Fruit fly (Drosophila melanogaster): ENCODE data around the gene CG7213.
"Not testable (repeated sequence)": the region's sequence is repeated elsewhere in the genome, so short reads cannot be mapped to it uniquely, and the experiment has no call there.

The CG7213 gene

DNA sequence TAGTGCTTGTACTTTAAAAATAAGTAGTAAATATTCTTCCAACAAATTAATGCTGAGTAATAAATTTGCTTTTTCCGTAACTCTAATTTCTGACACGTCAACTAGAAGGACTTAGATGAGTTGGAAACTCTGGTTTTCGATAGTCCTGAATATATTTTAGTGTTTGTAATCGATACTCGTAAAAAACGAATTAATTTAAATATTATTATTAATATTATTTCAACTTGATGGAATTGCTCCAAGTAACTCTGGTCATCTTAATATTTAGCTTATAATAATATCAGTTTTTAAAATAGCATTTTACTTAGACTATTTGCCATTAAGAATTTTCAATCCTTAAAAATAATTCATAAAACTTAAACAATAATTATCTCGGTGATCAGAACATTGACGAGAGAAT, at the start of gene CG7213:
CG7213 (minus strand) TSS at position 101 of the 400 bp plus-strand sequence.
- TF ChIP-seq Sin3A (optimal IDR thresholded peaks at IDR 0.05): no peak
- TF ChIP-seq psq (optimal IDR thresholded peaks at IDR 0.05): no peak
- TF ChIP-seq ttk (optimal IDR thresholded peaks at IDR 0.05): no peak
- TF ChIP-seq insv (optimal IDR thresholded peaks at IDR 0.05): no peak
- TF ChIP-seq Myc (optimal IDR thresholded peaks at IDR 0.05): no peak
- no peak for TF ChIP-seq h (optimal IDR thresholded peaks at IDR 0.05)

DNA sequence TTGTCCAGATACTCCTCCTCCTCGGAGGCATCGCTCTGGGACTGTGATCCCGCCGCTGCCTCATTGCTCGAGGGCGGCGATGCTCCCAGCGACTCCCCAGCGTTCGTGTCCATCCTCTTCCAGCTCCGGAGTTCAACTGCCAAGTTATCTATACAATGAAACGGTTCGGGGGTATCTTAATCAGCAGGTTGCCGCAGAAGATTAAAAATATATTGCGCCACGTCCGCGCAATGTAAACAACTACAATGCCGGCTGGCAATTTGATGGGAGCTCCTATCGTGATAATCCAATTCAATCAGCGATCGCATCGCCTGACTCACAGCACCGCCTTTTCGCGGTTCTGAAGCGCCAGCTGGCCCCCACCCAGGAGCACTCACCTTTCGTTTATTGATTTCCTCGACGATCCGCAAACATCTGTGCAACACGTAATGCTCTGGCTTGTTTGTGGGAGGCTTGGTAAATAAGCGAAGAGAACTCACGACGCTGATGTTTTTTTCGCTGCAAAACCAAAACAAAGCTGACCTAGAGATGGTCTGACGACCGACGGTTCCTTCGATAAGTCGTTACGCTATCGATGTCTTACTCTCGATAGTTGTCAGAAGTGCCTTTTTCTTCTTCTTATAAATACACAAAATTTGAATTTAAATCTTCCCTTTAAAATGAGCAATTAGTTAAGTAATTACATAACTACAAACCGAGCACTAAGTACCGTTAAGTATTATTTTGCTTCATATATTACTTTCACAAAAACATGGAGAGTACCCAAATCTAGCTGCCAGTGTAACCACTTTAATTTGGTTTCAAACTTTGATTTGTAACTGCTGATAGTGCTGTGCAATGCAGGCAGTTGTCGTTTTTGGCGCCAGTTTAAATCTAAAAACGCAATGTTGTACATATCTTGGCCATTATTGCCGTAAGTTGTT, 49.2 kb upstream of the CG7213 start, which contains the start of gene cert:
cert (minus strand) TSS at position 535 of the 923 bp plus-strand sequence.
- TF ChIP-seq Myc (optimal IDR thresholded peaks at IDR 0.05): no peak
- no peak for TF ChIP-seq ttk (optimal IDR thresholded peaks at IDR 0.05)
- TF ChIP-seq h (optimal IDR thresholded peaks at IDR 0.05): no peak
- TF ChIP-seq Sin3A (optimal IDR thresholded peaks at IDR 0.05): no peak
- no peak for TF ChIP-seq insv (optimal IDR thresholded peaks at IDR 0.05)
- TF ChIP-seq psq (optimal IDR thresholded peaks at IDR 0.05): no peak

DNA sequence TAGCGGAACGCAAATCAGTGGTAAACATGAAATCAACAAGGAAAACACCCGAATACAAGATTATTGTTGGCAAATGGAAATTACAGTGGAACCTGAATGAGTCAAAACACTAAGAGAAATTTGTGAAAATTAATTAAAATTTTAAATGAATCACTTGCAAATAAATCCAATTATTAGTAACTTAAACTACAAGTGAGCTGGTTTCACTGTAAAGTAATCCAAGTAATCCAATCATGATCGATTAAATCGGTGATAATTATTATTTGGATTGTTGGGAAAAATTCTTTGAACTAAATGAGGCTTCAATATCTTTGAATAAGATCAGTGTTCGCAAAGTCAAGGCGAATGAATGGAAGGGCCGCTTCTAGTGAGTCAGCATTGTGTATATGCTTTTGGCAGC, 48.0 kb upstream of the CG7213 start:
- no peak for TF ChIP-seq ttk (optimal IDR thresholded peaks at IDR 0.05)
- TF ChIP-seq Myc (optimal IDR thresholded peaks at IDR 0.05): no peak
- TF ChIP-seq insv (optimal IDR thresholded peaks at IDR 0.05): no peak
- TF ChIP-seq Sin3A (optimal IDR thresholded peaks at IDR 0.05): no peak
- TF ChIP-seq psq (optimal IDR thresholded peaks at IDR 0.05): no peak
- no peak for TF ChIP-seq h (optimal IDR thresholded peaks at IDR 0.05)

DNA sequence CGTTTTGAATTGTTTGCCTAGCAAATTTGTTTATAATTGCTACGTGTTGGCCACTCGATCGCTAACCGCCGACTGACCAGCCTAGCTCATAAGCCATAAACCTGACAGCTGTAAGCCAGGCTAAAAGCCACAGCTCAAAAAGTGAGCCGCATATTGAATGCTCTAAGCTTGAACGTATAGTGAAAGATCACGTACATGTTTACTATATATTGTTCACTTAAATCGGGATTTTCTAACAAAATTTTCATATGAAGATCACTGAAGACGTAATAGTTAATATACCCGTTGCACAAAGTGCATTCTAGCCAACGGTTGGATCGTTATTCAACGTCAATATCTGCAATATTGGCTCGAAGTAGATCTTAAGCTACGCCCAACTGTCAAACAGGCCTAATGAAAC, 46.0 kb upstream of the CG7213 start:
- no peak for TF ChIP-seq Myc (optimal IDR thresholded peaks at IDR 0.05)
- no peak for TF ChIP-seq psq (optimal IDR thresholded peaks at IDR 0.05)
- TF ChIP-seq Sin3A (optimal IDR thresholded peaks at IDR 0.05): no peak
- TF ChIP-seq insv (optimal IDR thresholded peaks at IDR 0.05): no peak
- no peak for TF ChIP-seq ttk (optimal IDR thresholded peaks at IDR 0.05)
- TF ChIP-seq h (optimal IDR thresholded peaks at IDR 0.05): no peak

DNA sequence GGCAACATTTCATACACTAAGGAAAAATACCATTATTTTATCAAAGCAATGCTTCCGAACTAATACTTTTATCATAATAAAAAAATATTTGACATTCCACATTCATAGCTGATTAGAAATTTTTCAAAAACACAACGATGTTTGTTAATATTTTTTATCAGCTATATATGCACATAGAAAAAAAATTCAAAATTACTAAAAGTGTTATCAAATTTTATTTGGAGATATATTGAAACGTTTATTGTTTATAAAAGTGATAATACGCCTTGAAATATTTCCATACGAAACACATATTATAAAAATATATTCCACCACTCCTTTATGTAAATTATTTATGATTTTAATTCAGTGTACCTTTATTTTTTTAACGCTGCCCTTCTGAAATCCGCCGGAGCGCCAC, 45.4 kb upstream of the CG7213 start:
- TF ChIP-seq Sin3A (optimal IDR thresholded peaks at IDR 0.05) (no peak), Myc (optimal IDR thresholded peaks at IDR 0.05) (no peak), h (optimal IDR thresholded peaks at IDR 0.05) (no peak), psq (optimal IDR thresholded peaks at IDR 0.05) (no peak), ttk (optimal IDR thresholded peaks at IDR 0.05) (no peak), insv (optimal IDR thresholded peaks at IDR 0.05) (no peak)

DNA sequence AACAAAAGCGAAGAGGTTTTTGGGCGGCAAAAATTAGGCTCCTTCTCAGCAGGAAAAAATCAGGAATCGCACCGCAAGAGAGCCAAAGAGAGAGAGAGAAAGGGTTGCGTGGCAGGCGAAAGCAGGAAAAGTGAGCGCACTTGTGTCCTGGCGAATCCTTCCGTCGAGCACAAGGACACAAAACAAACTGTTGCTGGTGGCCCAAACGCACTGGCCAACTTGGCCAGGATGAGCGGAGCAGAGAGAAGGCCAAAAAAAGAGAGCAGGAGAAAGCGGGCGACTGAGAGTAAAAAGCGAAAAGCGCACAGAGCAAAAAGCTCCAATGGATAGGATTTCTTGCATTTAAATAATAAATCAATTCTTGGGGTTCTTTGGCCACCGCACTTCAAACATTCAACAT, 44.9 kb upstream of the CG7213 start:
- TF ChIP-seq h (optimal IDR thresholded peaks at IDR 0.05) (no peak), psq (optimal IDR thresholded peaks at IDR 0.05) (no peak), Myc (optimal IDR thresholded peaks at IDR 0.05) (no peak), Sin3A (optimal IDR thresholded peaks at IDR 0.05) (no peak), ttk (optimal IDR thresholded peaks at IDR 0.05) (no peak), insv (optimal IDR thresholded peaks at IDR 0.05) (no peak)

DNA sequence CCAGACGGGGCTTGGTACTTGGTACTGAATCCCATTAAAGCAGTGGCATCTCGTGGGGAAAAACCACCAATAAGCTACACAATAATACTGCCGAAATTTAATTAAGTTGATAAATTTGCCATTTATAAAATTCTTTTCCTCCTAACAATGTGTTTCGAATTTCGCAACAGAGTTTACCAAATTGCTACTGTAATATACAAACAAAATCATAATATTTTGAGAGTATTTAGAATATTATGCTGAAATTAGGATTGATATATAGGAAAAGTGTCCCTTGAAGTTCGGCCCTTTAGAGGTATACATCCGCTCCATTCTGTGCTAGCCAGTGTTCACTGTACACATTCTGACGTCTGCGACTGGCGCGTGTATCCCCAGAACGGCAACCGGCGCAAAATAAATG, 44.2 kb upstream of the CG7213 start:
- TF ChIP-seq h (optimal IDR thresholded peaks at IDR 0.05) (no peak), Sin3A (optimal IDR thresholded peaks at IDR 0.05) (no peak), ttk (optimal IDR thresholded peaks at IDR 0.05) (no peak), insv (optimal IDR thresholded peaks at IDR 0.05) (no peak), Myc (optimal IDR thresholded peaks at IDR 0.05) (no peak), psq (optimal IDR thresholded peaks at IDR 0.05) (no peak)

DNA sequence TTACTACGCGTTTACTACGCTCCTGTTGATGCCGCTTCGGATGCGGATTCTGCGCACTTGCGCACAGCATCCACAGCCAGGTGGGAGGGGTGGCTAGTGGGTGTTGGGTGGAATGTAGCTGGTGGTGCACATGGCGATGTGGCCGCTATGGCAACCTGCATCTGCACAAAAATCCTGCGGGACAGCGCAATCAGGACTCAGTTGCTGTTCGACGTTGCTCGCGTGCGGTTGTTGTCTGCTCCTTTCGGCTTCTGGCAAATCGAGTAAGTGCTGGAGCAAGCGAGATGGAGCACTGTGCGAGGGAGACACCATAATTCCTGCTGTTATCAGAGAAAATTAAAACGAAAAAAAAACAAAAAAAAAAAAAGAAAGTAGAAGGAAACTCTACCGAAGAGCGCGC, 531 bp upstream of the CG7213 start:
- no peak for TF ChIP-seq psq (optimal IDR thresholded peaks at IDR 0.05)
- TF ChIP-seq Sin3A (optimal IDR thresholded peaks at IDR 0.05): no peak
- TF ChIP-seq h (optimal IDR thresholded peaks at IDR 0.05): no peak
- no peak for TF ChIP-seq insv (optimal IDR thresholded peaks at IDR 0.05)
- no peak for TF ChIP-seq ttk (optimal IDR thresholded peaks at IDR 0.05)
- no peak for TF ChIP-seq Myc (optimal IDR thresholded peaks at IDR 0.05)

DNA sequence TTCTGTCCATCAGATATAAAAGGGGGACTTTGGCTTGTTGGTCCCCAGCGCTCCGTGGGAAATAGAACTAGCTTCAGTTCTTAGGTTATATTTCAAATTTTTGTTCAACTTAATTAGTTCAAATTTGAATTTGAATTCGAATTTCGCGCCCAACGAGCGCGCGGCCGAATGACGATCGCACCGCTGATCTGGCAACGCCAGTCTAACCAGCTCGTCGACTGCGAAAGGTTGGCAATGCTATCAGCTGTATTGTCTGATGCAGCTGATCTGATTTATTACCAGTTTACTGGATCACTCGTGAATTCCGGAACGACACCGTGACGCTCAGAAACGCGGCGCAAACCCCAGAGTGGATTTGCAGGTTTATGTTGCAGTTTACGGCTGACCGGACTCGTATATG, 2.1 kb downstream of the CG7213 start, which contains the start of gene Dscam4:
Dscam4 (plus strand) TSS at position 301 of the 400 bp plus-strand sequence.
- not testable (repeated sequence) for TF ChIP-seq psq, Sin3A, ttk (optimal IDR thresholded peaks at IDR 0.05)

DNA sequence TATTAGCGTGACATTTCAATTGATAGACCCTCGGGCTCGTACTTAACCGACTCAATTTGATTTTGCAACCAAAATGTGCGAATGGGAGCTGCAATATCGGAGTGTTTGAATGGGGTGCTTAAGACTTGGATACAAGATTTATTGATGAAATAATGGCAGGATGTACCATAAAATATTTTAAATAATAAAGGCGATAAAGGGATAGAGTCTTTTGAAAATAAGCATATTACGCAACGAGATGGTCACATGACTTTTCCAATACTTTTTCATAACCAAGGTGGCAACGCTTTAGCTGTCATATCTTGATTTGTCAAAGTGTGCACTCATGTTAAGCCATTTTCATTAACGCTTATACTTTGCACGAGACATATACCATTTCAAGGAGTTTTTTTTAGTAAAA, 11.5 kb downstream of the CG7213 start, which contains the start of gene eIF4E3:
eIF4E3 (plus strand) TSS at position 301 of the 400 bp plus-strand sequence.
- TF ChIP-seq Sin3A (optimal IDR thresholded peaks at IDR 0.05) (no peak), psq (optimal IDR thresholded peaks at IDR 0.05) (no peak), Myc (optimal IDR thresholded peaks at IDR 0.05) (no peak), insv (optimal IDR thresholded peaks at IDR 0.05) (no peak), ttk (optimal IDR thresholded peaks at IDR 0.05) (no peak), h (optimal IDR thresholded peaks at IDR 0.05) (no peak)

DNA sequence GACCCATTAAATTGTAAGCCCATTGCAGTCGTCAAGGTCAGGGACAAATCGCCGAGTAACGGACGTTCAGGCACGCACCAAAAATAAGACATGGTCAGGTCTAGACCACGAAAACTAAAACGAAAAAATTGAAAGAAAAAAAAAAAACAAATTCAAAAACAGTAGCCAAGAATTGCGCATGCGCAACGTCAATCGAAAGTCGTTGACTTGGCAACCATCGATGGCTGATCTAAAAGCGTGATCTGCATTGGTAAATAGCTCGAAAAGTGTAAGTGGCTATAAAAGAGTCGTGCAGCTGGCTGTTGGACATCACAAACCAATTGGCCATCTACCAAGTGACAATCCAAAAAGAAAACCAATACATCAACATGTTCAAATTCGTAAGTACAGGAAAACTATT, 18.6 kb downstream of the CG7213 start, which contains the start of gene CG13678:
CG13678 (plus strand) TSS at position 307 of the 400 bp plus-strand sequence.
- TF ChIP-seq Sin3A (optimal IDR thresholded peaks at IDR 0.05) (no peak), h (optimal IDR thresholded peaks at IDR 0.05) (no peak), insv (optimal IDR thresholded peaks at IDR 0.05) (no peak), ttk (optimal IDR thresholded peaks at IDR 0.05) (no peak), Myc (optimal IDR thresholded peaks at IDR 0.05) (no peak), psq (optimal IDR thresholded peaks at IDR 0.05) (no peak)

DNA sequence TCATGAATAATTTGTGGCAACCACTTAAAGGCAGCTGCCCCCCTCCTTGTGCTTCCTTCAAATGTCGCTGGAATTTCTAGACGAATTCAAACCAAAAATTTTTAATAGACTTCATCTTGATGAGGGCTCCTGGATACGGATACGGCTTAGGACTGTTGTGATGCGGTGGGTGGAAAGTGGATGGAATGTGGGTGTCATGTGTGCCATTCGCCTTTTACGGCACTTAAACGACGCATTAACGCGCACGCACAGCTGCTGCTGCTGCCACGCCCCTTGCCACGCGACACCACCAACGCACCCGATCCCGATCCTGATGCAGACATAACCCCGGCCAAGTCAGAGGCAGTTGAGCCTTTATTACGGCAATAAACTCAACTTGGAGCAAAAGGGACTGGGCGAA, 20.7 kb downstream of the CG7213 start:
- TF ChIP-seq ttk (optimal IDR thresholded peaks at IDR 0.05) (no peak), h (optimal IDR thresholded peaks at IDR 0.05) (no peak), Sin3A (optimal IDR thresholded peaks at IDR 0.05) (no peak), insv (optimal IDR thresholded peaks at IDR 0.05) (no peak), psq (optimal IDR thresholded peaks at IDR 0.05) (no peak), Myc (optimal IDR thresholded peaks at IDR 0.05) (no peak)
